Fruit fly (Drosophila melanogaster) whole organism, embryonic: ENCODE data around the gene Arp3.

Experiments used
- Atf6 ChIP-seq: fragments of 200-800 bp; sonication (Bioruptor generic); IDR thresholded peaks from 2 replicates; pipeline ENCODE4 v1.3.6; 2022; ENCODE audit warnings: missing biosample characterization, missing genetic modification characterization
- Blimp-1 ChIP-seq: fragments of 200-800 bp; sonication (Bioruptor generic); optimal IDR thresholded peaks from 3 replicates; lab custom pipeline; 2018; ENCODE audit warnings: missing biosample characterization, missing genetic modification characterization, mild to moderate bottlenecking, moderate library complexity, missing genetic modification reagents
- CG10209 ChIP-seq: fragments of 200-800 bp; sonication (Bioruptor generic); optimal IDR thresholded peaks from 3 replicates; lab custom pipeline; 2017; ENCODE audit warnings: missing biosample characterization, mild to moderate bottlenecking, missing genetic modification characterization, missing genetic modification reagents
- CG11723 ChIP-seq: fragments of 200-800 bp; sonication (Bioruptor generic); optimal IDR thresholded peaks from 2 replicates; lab custom pipeline; 2017; ENCODE audit warnings: missing biosample characterization, mild to moderate bottlenecking, missing genetic modification characterization
- CG15011 ChIP-seq: fragments of 200-800 bp; sonication (Bioruptor generic); optimal IDR thresholded peaks from 3 replicates; lab custom pipeline; 2018; ENCODE audit warnings: missing biosample characterization, mild to moderate bottlenecking, missing genetic modification characterization
- CG17328 ChIP-seq: fragments of 200-800 bp; sonication (Bioruptor generic); IDR thresholded peaks from 2 replicates; pipeline ENCODE4 v1.3.6; 2022; ENCODE audit warnings: missing biosample characterization, missing genetic modification characterization
- CG1832 ChIP-seq: fragments of 200-800 bp; sonication (Bioruptor generic); optimal IDR thresholded peaks from 2 replicates; lab custom pipeline; 2017; ENCODE audit warnings: missing biosample characterization, mild to moderate bottlenecking, missing genetic modification characterization, inconsistent platforms
- CG2116 ChIP-seq: fragments of 200-800 bp; sonication (Bioruptor generic); optimal IDR thresholded peaks from 3 replicates; lab custom pipeline; 2018; ENCODE audit warnings: missing biosample characterization, mild to moderate bottlenecking, missing genetic modification characterization
- CG2875 ChIP-seq: fragments of 200-800 bp; sonication (Bioruptor generic); optimal IDR thresholded peaks from 2 replicates; lab custom pipeline; 2017; ENCODE audit warnings: missing biosample characterization, mild to moderate bottlenecking, missing genetic modification characterization, missing genetic modification reagents
- CG32772 ChIP-seq: fragments of 200-800 bp; sonication (Bioruptor generic); IDR thresholded peaks from 2 replicates; pipeline ENCODE4 v1.3.6; 2022; ENCODE audit warnings: missing biosample characterization, missing genetic modification characterization
- CG34224 ChIP-seq: fragments of 200-800 bp; sonication (Bioruptor generic); IDR thresholded peaks from 3 replicates; pipeline ENCODE4 v1.3.6; 2022; ENCODE audit warnings: missing biosample characterization, missing genetic modification characterization; ENCODE audit not compliant: partially characterized antibody
- CG5245 ChIP-seq: fragments of 200-800 bp; sonication (Bioruptor generic); optimal IDR thresholded peaks from 3 replicates; lab custom pipeline; 2016; ENCODE audit warnings: missing biosample characterization, missing genetic modification characterization
- CG6272 ChIP-seq: fragments of 200-800 bp; sonication (Bioruptor generic); IDR thresholded peaks from 2 replicates; pipeline ENCODE4 v1.3.6; 2022; ENCODE audit warnings: missing biosample characterization, missing genetic modification characterization
- CG6765 ChIP-seq: fragments of 200-800 bp; sonication (Bioruptor generic); optimal IDR thresholded peaks from 3 replicates; lab custom pipeline; 2017; ENCODE audit warnings: missing biosample characterization, mild to moderate bottlenecking, missing genetic modification characterization
- CG7786 ChIP-seq: fragments of 200-800 bp; sonication (Bioruptor generic); optimal IDR thresholded peaks from 2 replicates; lab custom pipeline; 2016; ENCODE audit warnings: missing biosample characterization, missing genetic modification characterization
- CG7928 ChIP-seq: fragments of 200-800 bp; sonication (Bioruptor generic); optimal IDR thresholded peaks from 2 replicates; lab custom pipeline; 2017; ENCODE audit warnings: missing biosample characterization, mild to moderate bottlenecking, missing genetic modification characterization
- CG8281 ChIP-seq: fragments of 200-800 bp; sonication (Bioruptor generic); optimal IDR thresholded peaks from 2 replicates; lab custom pipeline; 2018; ENCODE audit warnings: missing biosample characterization, mild to moderate bottlenecking, missing genetic modification characterization, moderate library complexity
- CG9437 ChIP-seq: fragments of 200-800 bp; sonication (Bioruptor generic); optimal IDR thresholded peaks from 2 replicates; lab custom pipeline; 2018; ENCODE audit warnings: missing biosample characterization, mild to moderate bottlenecking, missing genetic modification characterization
- CG9609 ChIP-seq: fragments of 200-800 bp; sonication (Bioruptor generic); optimal IDR thresholded peaks from 3 replicates; lab custom pipeline; 2016; ENCODE audit warnings: missing biosample characterization, missing genetic modification characterization
- CHES-1-like ChIP-seq: fragments of 200-800 bp; sonication (Bioruptor generic); optimal IDR thresholded peaks from 2 replicates; lab custom pipeline; 2016; ENCODE audit warnings: missing biosample characterization, missing genetic modification characterization
- CrebB ChIP-seq: fragments of 200-800 bp; sonication (Bioruptor generic); optimal IDR thresholded peaks from 3 replicates; lab custom pipeline; 2018; ENCODE audit warnings: missing biosample characterization, mild to moderate bottlenecking, missing genetic modification characterization
- Dfd ChIP-seq, 2 experiments: fragments of >200 bp; optimal IDR thresholded peaks; 2 replicates each; lab custom pipeline; 2017; ENCODE audit warnings: missing biosample characterization in 2 of 2, missing genetic modification characterization in 2 of 2
- Doc3 ChIP-seq: fragments of 200-800 bp; sonication (Bioruptor generic); IDR thresholded peaks from 3 replicates; pipeline ENCODE4 v1.3.6; 2022; ENCODE audit warnings: missing biosample characterization, missing genetic modification characterization; ENCODE audit not compliant: partially characterized antibody
- GATAe ChIP-seq: fragments of 200-800 bp; sonication (Bioruptor generic); conservative IDR thresholded peaks from 2 replicates; pipeline ENCODE4 v1.3.6; 2022; ENCODE audit warnings: missing biosample characterization, missing genetic modification characterization
- HHEX ChIP-seq: fragments of 200-800 bp; sonication (Bioruptor generic); optimal IDR thresholded peaks from 3 replicates; lab custom pipeline; 2017; ENCODE audit warnings: missing biosample characterization, mild to moderate bottlenecking, missing genetic modification characterization, missing genetic modification reagents
- HLH54F ChIP-seq: fragments of 200-800 bp; sonication (Bioruptor generic); optimal IDR thresholded peaks from 3 replicates; lab custom pipeline; 2016; ENCODE audit warnings: missing biosample characterization, missing genetic modification characterization
- Lhr ChIP-seq: fragments of 200-800 bp; sonication (Bioruptor generic); optimal IDR thresholded peaks from 3 replicates; lab custom pipeline; 2017; ENCODE audit warnings: mild to moderate bottlenecking, missing biosample characterization, missing genetic modification reagents, missing genetic modification characterization
- MTF-1 ChIP-seq: fragments of 200-800 bp; sonication (Bioruptor generic); optimal IDR thresholded peaks from 2 replicates; lab custom pipeline; 2018; ENCODE audit warnings: missing biosample characterization, mild to moderate bottlenecking, missing genetic modification characterization, borderline replicate concordance
- Mrtf ChIP-seq: fragments of 200-800 bp; sonication (Bioruptor generic); IDR thresholded peaks from 3 replicates; pipeline ENCODE4 v1.3.6; 2022; ENCODE audit warnings: missing biosample characterization, missing genetic modification characterization
- Usf ChIP-seq: fragments of 200-800 bp; sonication (Bioruptor generic); optimal IDR thresholded peaks from 2 replicates; lab custom pipeline; 2017; ENCODE audit warnings: missing genotype, missing biosample characterization, missing genetic modification characterization
- YL-1 ChIP-seq: fragments of 200-800 bp; sonication (Bioruptor generic); optimal IDR thresholded peaks from 3 replicates; lab custom pipeline; 2017; ENCODE audit warnings: missing biosample characterization, mild to moderate bottlenecking, missing genetic modification characterization
- ato ChIP-seq: fragments of 200-800 bp; sonication (Bioruptor generic); IDR thresholded peaks from 2 replicates; pipeline ENCODE4 v1.3.6; 2022; ENCODE audit warnings: missing biosample characterization, missing genetic modification characterization; ENCODE audit not compliant: partially characterized antibody
- en ChIP-seq: fragments of 200-800 bp; sonication (Bioruptor generic); optimal IDR thresholded peaks from 2 replicates; lab custom pipeline; 2016; ENCODE audit warnings: missing biosample characterization, missing genetic modification characterization
- esg ChIP-seq: fragments of 200-800 bp; sonication (Bioruptor generic); conservative IDR thresholded peaks from 2 replicates; pipeline ENCODE4 v1.3.6; 2022; ENCODE audit warnings: missing biosample characterization, missing genetic modification characterization
- fd3F ChIP-seq: fragments of 200-800 bp; sonication (Bioruptor generic); optimal IDR thresholded peaks from 2 replicates; lab custom pipeline; 2018; ENCODE audit warnings: missing biosample characterization, mild to moderate bottlenecking, missing genetic modification characterization, moderate library complexity
- gfzf ChIP-seq: fragments of 200-800 bp; sonication (Bioruptor generic); optimal IDR thresholded peaks from 2 replicates; lab custom pipeline; 2016; ENCODE audit warnings: missing biosample characterization, mild to moderate bottlenecking, missing genetic modification characterization, moderate library complexity
- grau ChIP-seq: fragments of 200-800 bp; optimal IDR thresholded peaks from 3 replicates; lab custom pipeline; 2019; ENCODE audit warnings: missing biosample characterization, mild to moderate bottlenecking, missing genetic modification characterization, moderate library complexity
- jigr1 ChIP-seq: fragments of 200-800 bp; sonication (Bioruptor generic); IDR thresholded peaks from 3 replicates; pipeline ENCODE4 v1.3.6; 2022; ENCODE audit warnings: missing biosample characterization, missing genetic modification characterization
- lilli ChIP-seq: fragments of 200-800 bp; sonication (Bioruptor generic); optimal IDR thresholded peaks from 3 replicates; lab custom pipeline; 2016; ENCODE audit warnings: missing biosample characterization, missing genetic modification characterization
- nau ChIP-seq: fragments of 200-800 bp; sonication (Bioruptor generic); optimal IDR thresholded peaks from 3 replicates; lab custom pipeline; 2017; ENCODE audit warnings: missing biosample characterization, mild to moderate bottlenecking, missing genetic modification characterization, missing genetic modification reagents
- nmo ChIP-seq: fragments of 200-800 bp; sonication (Bioruptor generic); optimal IDR thresholded peaks from 2 replicates; lab custom pipeline; 2018; ENCODE audit warnings: missing biosample characterization, mild to moderate bottlenecking, missing genetic modification characterization, moderate library complexity
- org-1 ChIP-seq: fragments of 200-800 bp; sonication (Bioruptor generic); optimal IDR thresholded peaks from 2 replicates; lab custom pipeline; 2017; ENCODE audit warnings: missing biosample characterization, missing genetic modification characterization
- pan ChIP-seq, 4 experiments: fragments of >200 bp in 3 of 4; fragments of 200-800 bp in 1 of 4; sonication (Bioruptor generic) in 1 of 4; optimal IDR thresholded peaks in 3 of 4; IDR thresholded peaks in 1 of 4; 2 replicates each; pipeline versions ENCODE4 v1.3.6 to Lab custom; 2017 to 2022; ENCODE audit warnings: missing biosample characterization in 2 of 4, missing genetic modification characterization in 2 of 4, mixed read lengths in 1 of 4
- pnt ChIP-seq: fragments of 200-800 bp; sonication (Bioruptor generic); optimal IDR thresholded peaks from 3 replicates; lab custom pipeline; 2016; ENCODE audit warnings: missing biosample characterization, missing genetic modification characterization
- sna ChIP-seq: fragments of 200-800 bp; sonication (Bioruptor generic); IDR thresholded peaks from 2 replicates; pipeline ENCODE4 v1.3.6; 2022; ENCODE audit warnings: missing biosample characterization, missing genetic modification characterization; ENCODE audit not compliant: partially characterized antibody
- sob ChIP-seq: fragments of 200-800 bp; sonication (Bioruptor generic); IDR thresholded peaks from 2 replicates; pipeline ENCODE4 v1.3.6; 2022; ENCODE audit warnings: missing biosample characterization, missing genetic modification characterization
- sqz ChIP-seq: fragments of 200-800 bp; sonication (Bioruptor generic); optimal IDR thresholded peaks from 3 replicates; lab custom pipeline; 2018; ENCODE audit warnings: missing biosample characterization, mild to moderate bottlenecking, missing genetic modification characterization
- usp ChIP-seq: fragments of >200 bp; optimal IDR thresholded peaks from 2 replicates; lab custom pipeline; 2017; ENCODE audit warnings: missing biosample characterization, missing genetic modification characterization
- wdn ChIP-seq: fragments of 200-800 bp; sonication (Bioruptor generic); IDR thresholded peaks from 2 replicates; pipeline ENCODE4 v1.3.6; 2022; ENCODE audit warnings: missing biosample characterization, missing genetic modification characterization
- zfh2 ChIP-seq: fragments of 200-800 bp; sonication (Bioruptor generic); optimal IDR thresholded peaks from 2 replicates; lab custom pipeline; 2016; ENCODE audit warnings: missing biosample characterization, missing genetic modification characterization

Arp3 gene

dm6 chr3L:8081822-8082221, 33.9 kb downstream of the Arp3 start (continued):
- no peak for TF ChIP-seq CG1832
- peak; percentile 74 for TF ChIP-seq MTF-1 (GFP tag; lab: Kevin White, UChicago)
- no peak for TF ChIP-seq GATAe (GFP tag; lab: Robert Waterston, UW)
- no peak for TF ChIP-seq org-1
- TF ChIP-seq lilli = peak; percentile 58
- no peak for TF ChIP-seq CG7928 (GFP tag; lab: Kevin White, UChicago)
- TF ChIP-seq Lhr (GFP tag; lab: Kevin White, UChicago) = peak; percentile 10
- TF ChIP-seq nau = peak; percentile 69
- TF ChIP-seq Mrtf = no peak
- peak; percentile 66 for TF ChIP-seq CG6765 (GFP tag; lab: Kevin White, UChicago)
- no peak for TF ChIP-seq CG32772 (GFP tag; lab: Robert Waterston, UW)
- no peak for TF ChIP-seq pan (optimal IDR thresholded peaks at IDR 0.05; lab: Kevin White, UChicago)
- TF ChIP-seq pan (GFP tag; optimal IDR thresholded peaks at IDR 0.05 in 1 of 2, IDR thresholded peaks at IDR 0.05 in 1 of 2) = no peak
- TF ChIP-seq ato (GFP tag; lab: Robert Waterston, UW) = no peak
- TF ChIP-seq sqz (GFP tag; lab: Kevin White, UChicago) = peak; percentile 56
- peak; percentile 23 for TF ChIP-seq HHEX
- peak; percentile 47; the same call in 1 of the 2 replicates for TF ChIP-seq sna (GFP tag; lab: Robert Waterston, UW)
- no peak for TF ChIP-seq Dfd (GFP tag; optimal IDR thresholded peaks at IDR 0.05; lab: Kevin White, UChicago)
- TF ChIP-seq Doc3 (GFP tag; lab: Robert Waterston, UW) = no peak
- TF ChIP-seq CG9609 = no peak
- no peak for TF ChIP-seq CG9437 (GFP tag; lab: Kevin White, UChicago)
- no peak for TF ChIP-seq CG5245 (GFP tag; lab: Kevin White, UChicago)
- TF ChIP-seq gfzf = no peak
- peak; percentile 21 for TF ChIP-seq CG2875
- TF ChIP-seq esg (GFP tag; lab: Robert Waterston, UW) = no peak
- TF ChIP-seq YL-1 (GFP tag; lab: Kevin White, UChicago) = peak; percentile 51
- peak; percentile 32 for TF ChIP-seq grau (tag; lab: Kevin White, UChicago)
- TF ChIP-seq Blimp-1 = no peak
- peak; percentile 66 for TF ChIP-seq sob (GFP tag; lab: Robert Waterston, UW)
- TF ChIP-seq zfh2 (GFP tag; lab: Kevin White, UChicago) = no peak
- TF ChIP-seq en (GFP tag; lab: Kevin White, UChicago) = no peak
- TF ChIP-seq CG11723 (GFP tag; lab: Kevin White, UChicago) = peak; percentile 19
- TF ChIP-seq CG7786 (GFP tag; lab: Kevin White, UChicago) = peak; percentile 19
- no peak; the same call in 2 of the 3 replicates for TF ChIP-seq CG34224 (GFP tag; lab: Robert Waterston, UW)
- no peak for TF ChIP-seq CG17328 (GFP tag; lab: Robert Waterston, UW)
- TF ChIP-seq CHES-1-like = peak; percentile 5
- TF ChIP-seq wdn (GFP tag; lab: Robert Waterston, UW) = no peak
- no peak for TF ChIP-seq pnt (GFP tag; lab: Kevin White, UChicago)
- TF ChIP-seq CrebB = peak; percentile 55
- no peak for TF ChIP-seq HLH54F (GFP tag; lab: Kevin White, UChicago)
- TF ChIP-seq CG8281 (tag; lab: Kevin White, UChicago) = peak; percentile 28
- peak; percentile 55; the same call in 1 of the 2 replicates for TF ChIP-seq Atf6 (GFP tag; lab: Robert Waterston, UW)
- TF ChIP-seq CG15011 (GFP tag; lab: Kevin White, UChicago) = no peak
- no peak for TF ChIP-seq Usf
- peak; percentile 29 for TF ChIP-seq CG10209 (GFP tag; lab: Kevin White, UChicago)
- TF ChIP-seq nmo (GFP tag; lab: Kevin White, UChicago) = no peak
- no peak for TF ChIP-seq usp (GFP tag; lab: Kevin White, UChicago)
- TF ChIP-seq CG6272 (GFP tag; lab: Robert Waterston, UW) = no peak
- no peak for TF ChIP-seq fd3F (GFP tag; lab: Kevin White, UChicago)
- TF ChIP-seq CG2116 (GFP tag; lab: Kevin White, UChicago) = peak; percentile 17
- TF ChIP-seq jigr1 (GFP tag; lab: Robert Waterston, UW) = no peak
